Fruit fly (Drosophila melanogaster): ENCODE data around the gene Setx.

Setx gene

DNA sequence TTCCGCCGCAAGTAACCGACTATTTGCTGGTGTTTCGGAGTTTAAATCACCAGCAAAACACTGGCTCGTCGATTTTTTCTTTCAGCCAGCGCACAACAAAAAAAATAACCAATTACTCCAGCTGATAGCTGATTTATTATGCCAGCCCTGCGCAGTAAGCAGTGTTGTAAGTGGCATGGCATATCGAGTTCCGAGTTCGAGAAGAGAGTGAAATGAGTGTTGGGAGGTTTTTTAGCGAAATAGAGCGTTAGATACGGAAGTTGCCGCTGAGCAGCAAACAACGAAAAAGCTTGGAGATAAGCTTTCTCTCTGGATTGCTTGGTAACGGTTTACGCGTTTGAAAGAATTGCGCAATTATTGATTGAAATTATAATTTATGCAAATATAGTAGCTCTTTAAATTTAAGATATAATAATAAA lies 45.6 kb downstream of the Setx start, which contains the start of gene CG7565 (continued):
- TF ChIP-seq GATAd (GFP tag; optimal IDR thresholded peaks at IDR 0.05) = no peak
- no peak for TF ChIP-seq Abd-B (GFP tag; optimal IDR thresholded peaks at IDR 0.05)
- TF ChIP-seq CG32264 (GFP tag; optimal IDR thresholded peaks at IDR 0.05) = peak; percentile 11
- TF ChIP-seq Sp1 (GFP tag; optimal IDR thresholded peaks at IDR 0.05) = peak; percentile 40
- no peak for TF ChIP-seq Dfd (GFP tag; optimal IDR thresholded peaks at IDR 0.05)
- no peak for TF ChIP-seq Hr78 (GFP tag; optimal IDR thresholded peaks at IDR 0.05)
- TF ChIP-seq jim (GFP tag; optimal IDR thresholded peaks at IDR 0.05) = no peak
- peak; percentile 81 for TF ChIP-seq rgr (GFP tag; optimal IDR thresholded peaks at IDR 0.05)

DNA sequence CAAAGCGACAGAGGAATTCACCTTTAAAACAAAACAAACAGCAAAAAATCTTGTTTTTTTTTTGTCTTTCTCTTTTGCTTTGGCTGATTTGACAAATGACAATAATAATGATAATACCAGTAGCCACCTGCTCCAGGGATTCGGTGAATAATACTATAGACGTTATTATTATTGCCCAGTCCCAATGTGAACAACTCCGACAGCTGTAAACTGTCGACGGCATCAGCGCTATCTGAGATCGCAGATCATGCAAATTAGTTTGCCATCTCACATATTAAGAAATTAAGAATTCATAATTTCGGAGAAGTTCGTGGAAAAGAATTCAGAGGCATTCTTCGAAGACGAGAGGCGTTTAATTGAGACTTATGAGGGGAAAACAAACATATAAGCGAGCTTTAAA lies 51.1 kb downstream of the Setx start:
- TF ChIP-seq pan (optimal IDR thresholded peaks at IDR 0.05) (no peak), sv (GFP tag; optimal IDR thresholded peaks at IDR 0.05) (no peak), foxo (GFP tag; optimal IDR thresholded peaks at IDR 0.05) (no peak)

DNA sequence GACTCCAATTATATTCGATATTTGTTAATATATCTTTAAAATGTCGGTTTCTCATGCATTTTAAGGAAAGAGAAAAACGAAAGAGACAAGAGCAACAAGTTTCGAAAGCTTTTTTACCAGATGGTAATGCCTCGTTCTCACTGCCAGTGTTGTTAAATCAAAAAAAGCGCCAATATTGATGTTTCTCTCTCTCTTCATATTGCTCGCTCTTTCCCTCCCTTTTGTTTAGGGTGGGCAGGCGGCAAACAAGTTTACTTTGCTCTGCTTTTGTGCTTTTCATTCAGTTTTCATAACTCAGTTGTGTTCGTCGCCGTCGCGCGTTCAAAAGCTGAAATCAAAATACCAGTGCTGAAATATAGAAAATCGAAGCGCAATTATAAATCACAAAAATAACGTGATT lies 55.5 kb downstream of the Setx start:
- TF ChIP-seq rgr (GFP tag; optimal IDR thresholded peaks at IDR 0.05) (peak; percentile 76), N (GFP tag; optimal IDR thresholded peaks at IDR 0.05) (no peak), fru (GFP tag; optimal IDR thresholded peaks at IDR 0.05) (peak; percentile 49), OdsH (GFP tag; optimal IDR thresholded peaks at IDR 0.05) (peak; percentile 62), dsf (GFP tag; optimal IDR thresholded peaks at IDR 0.05; ENCODE audit: borderline replicate concordance) (peak; percentile 57), Hr83 (GFP tag; optimal IDR thresholded peaks at IDR 0.05; ENCODE audit: poor library complexity, severe bottlenecking) (peak; percentile 88), tai (GFP tag; optimal IDR thresholded peaks at IDR 0.05) (peak; percentile 22), CG9705 (GFP tag; optimal IDR thresholded peaks at IDR 0.05) (no peak), Sp1 (GFP tag; optimal IDR thresholded peaks at IDR 0.05) (peak; percentile 63), foxo (GFP tag; optimal IDR thresholded peaks at IDR 0.05) (peak; percentile 57 to 70), Rel (GFP tag; optimal IDR thresholded peaks at IDR 0.05) (peak; percentile 67), Rel (tag; optimal IDR thresholded peaks at IDR 0.05) (no peak), lola (GFP tag; optimal IDR thresholded peaks at IDR 0.05) (no peak), usp (GFP tag; optimal IDR thresholded peaks at IDR 0.05) (no peak), Hr78 (GFP tag; optimal IDR thresholded peaks at IDR 0.05) (no peak), Jra (GFP tag; optimal IDR thresholded peaks at IDR 0.05) (peak; percentile 53), ey (GFP tag; optimal IDR thresholded peaks at IDR 0.05) (peak; percentile 32), Dif (GFP tag; optimal IDR thresholded peaks at IDR 0.05; ENCODE audit: partially characterized antibody) (peak; percentile 87), CrebA (GFP tag; optimal IDR thresholded peaks at IDR 0.05; ENCODE audit: borderline replicate concordance) (no peak), Hnf4 (GFP tag; optimal IDR thresholded peaks at IDR 0.05) (peak; percentile 86), dl (GFP tag; optimal IDR thresholded peaks at IDR 0.05; ENCODE audit: insufficient read depth in 1 of 2, partially characterized antibody in 2 of 2) (peak; percentile 28 to 76), Dfd (GFP tag; optimal IDR thresholded peaks at IDR 0.05) (no peak), Myc (optimal IDR thresholded peaks at IDR 0.05) (no peak), sage (GFP tag; optimal IDR thresholded peaks at IDR 0.05) (peak; percentile 80), HLH106 (tag; optimal IDR thresholded peaks at IDR 0.05) (peak; percentile 17), br (GFP tag; optimal IDR thresholded peaks at IDR 0.05) (peak; percentile 79), pan (optimal IDR thresholded peaks at IDR 0.05) (no peak), sv (GFP tag; optimal IDR thresholded peaks at IDR 0.05) (no peak), dmrt93B (GFP tag; optimal IDR thresholded peaks at IDR 0.05) (no peak), Vsx2 (GFP tag; optimal IDR thresholded peaks at IDR 0.05; ENCODE audit: partially characterized antibody) (peak; percentile 54), psq (GFP tag; optimal IDR thresholded peaks at IDR 0.05) (peak; percentile 65), brk (GFP tag; optimal IDR thresholded peaks at IDR 0.05) (peak; percentile 92), woc (GFP tag; optimal IDR thresholded peaks at IDR 0.05) (peak; percentile 32), jim (GFP tag; optimal IDR thresholded peaks at IDR 0.05) (no peak), Abd-B (GFP tag; optimal IDR thresholded peaks at IDR 0.05) (no peak), Mio (GFP tag; optimal IDR thresholded peaks at IDR 0.05) (no peak), CG32264 (GFP tag; optimal IDR thresholded peaks at IDR 0.05) (peak; percentile 60), GATAd (GFP tag; optimal IDR thresholded peaks at IDR 0.05) (no peak), h (GFP tag; optimal IDR thresholded peaks at IDR 0.05) (peak; percentile 78)
